Worm (Caenorhabditis elegans): ENCODE data around the gene sphr-1.

DNA sequence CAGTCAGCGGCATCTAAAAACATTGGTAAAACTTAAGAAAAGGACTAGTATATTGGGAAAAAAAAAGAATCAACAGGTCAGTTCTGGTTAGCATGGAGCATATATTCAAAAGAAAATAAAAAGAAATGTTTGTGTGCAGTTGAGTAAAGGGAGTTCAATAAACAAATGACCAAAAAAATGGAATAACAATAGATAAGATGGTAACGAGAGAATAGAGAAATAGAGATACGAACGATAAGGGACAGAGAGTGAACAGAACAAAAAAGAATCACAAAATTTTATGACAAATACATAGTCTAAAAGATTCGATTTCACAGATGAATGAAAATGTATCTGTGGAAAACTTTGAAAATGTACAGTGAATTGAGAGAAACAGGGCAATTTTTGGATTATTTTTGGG, 18.4 kb upstream of the sphr-1 start, which contains the start of gene gad-3:
- TF ChIP-seq mep-1 (tag; optimal IDR thresholded peaks at IDR 0.05) (no peak), nhr-237 (tag; optimal IDR thresholded peaks at IDR 0.05) (no peak), ztf-11 (tag; optimal IDR thresholded peaks at IDR 0.05) (no peak), mab-5 (tag; optimal IDR thresholded peaks at IDR 0.05) (no peak)

All from whole organism, mixed stage, embryonic.